Fruit fly (Drosophila melanogaster): ENCODE results near the gene CG8563.

CG8563 gene

DNA sequence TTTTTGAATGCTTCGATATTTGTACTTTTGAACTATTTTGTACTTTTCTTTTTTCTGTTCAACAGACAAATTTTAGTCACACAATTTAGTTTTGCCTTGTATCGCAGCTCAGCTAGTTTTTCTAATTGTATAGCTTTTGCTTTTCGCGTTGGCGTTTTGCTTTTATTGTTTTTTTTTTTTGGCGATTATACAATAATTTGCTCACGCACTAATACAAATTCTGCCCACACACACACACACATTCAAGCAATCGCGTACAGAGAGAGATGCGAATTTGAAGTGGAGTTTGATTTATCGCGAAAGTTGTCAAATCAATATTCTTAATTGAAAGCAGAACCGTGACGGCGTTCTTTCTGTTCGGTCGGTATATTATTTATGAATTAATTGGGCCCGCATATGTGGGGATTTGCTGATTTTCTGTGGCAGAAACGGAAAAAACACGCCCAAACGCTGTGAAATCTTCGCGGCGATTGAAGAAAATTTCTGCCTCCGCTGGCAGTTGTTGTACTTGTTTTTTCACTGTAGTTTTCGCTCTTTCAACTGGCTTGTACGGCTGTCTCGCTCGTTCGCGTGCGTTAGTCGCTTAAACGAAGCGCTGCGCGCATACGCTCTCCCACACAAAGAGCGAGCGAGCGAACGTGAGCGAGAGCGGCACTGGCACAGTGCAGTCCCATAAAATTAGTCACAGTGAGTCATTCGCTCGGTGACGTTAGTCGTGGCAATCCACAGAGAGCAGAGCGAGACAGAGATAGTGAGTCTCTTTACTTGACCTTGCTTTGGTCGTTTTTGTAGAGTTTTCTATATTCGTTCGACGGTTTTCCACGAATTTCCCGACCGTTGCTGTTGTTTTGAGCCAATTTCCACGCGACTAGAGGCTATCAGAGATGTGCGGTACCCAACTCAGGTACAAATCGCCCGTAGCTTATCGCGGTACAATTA lies 44.4 kb downstream of the CG8563 start, which contains the start of gene Rac2 (continued):
- peak; percentile 64; the same call in 2 of the 3 replicates for TF ChIP-seq eg (GFP tag; IDR thresholded peaks at IDR 0.05)
- no peak for TF ChIP-seq Eip93F (GFP tag; optimal IDR thresholded peaks at IDR 0.05)
- TF ChIP-seq CG6163 (GFP tag; IDR thresholded peaks at IDR 0.05), result peak; percentile 74
- no peak for TF ChIP-seq CG8319 (GFP tag; optimal IDR thresholded peaks at IDR 0.05)
- TF ChIP-seq Ets21C (GFP tag; optimal IDR thresholded peaks at IDR 0.05), result peak; percentile 29
- peak; percentile 42 for TF ChIP-seq esn (GFP tag; optimal IDR thresholded peaks at IDR 0.05)
- TF ChIP-seq CG8632 (GFP tag; optimal IDR thresholded peaks at IDR 0.05), result no peak
- TF ChIP-seq CG4318 (GFP tag; optimal IDR thresholded peaks at IDR 0.05), result peak; percentile 4
- peak; percentile 54 for TF ChIP-seq Ets96B (tag; optimal IDR thresholded peaks at IDR 0.05)
- TF ChIP-seq CG10669 (GFP tag; optimal IDR thresholded peaks at IDR 0.05), result peak; percentile 54

DNA sequence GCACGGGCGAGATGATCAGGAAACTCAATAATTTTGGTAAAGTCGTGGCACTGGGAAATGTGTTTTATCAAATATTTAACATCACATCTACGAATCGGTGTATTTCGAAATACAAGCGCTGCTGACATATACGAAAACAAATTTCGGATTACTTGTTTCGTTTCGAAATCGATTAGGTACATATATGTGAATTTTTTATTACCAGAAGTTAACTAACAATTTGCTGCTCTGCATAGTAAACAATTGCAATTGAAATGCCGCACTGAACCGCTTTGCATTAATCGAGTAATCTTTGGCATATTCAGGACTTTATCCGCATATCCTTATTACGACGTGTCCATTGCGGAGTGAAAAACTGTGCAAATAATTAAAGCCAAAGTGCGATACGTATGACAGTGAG lies 46.8 kb downstream of the CG8563 start, which contains the start of gene CG14835:
Gene CG14835, minus strand, starts transcription at position 101 of the 400 bp plus-strand sequence.
- TF ChIP-seq dac (GFP tag; optimal IDR thresholded peaks at IDR 0.05) (no peak), svp (GFP tag) (no peak), esn (GFP tag; optimal IDR thresholded peaks at IDR 0.05) (no peak), CG34406 (GFP tag; optimal IDR thresholded peaks at IDR 0.05) (no peak), salr (GFP tag; optimal IDR thresholded peaks at IDR 0.05) (no peak), dsx (GFP tag; optimal IDR thresholded peaks at IDR 0.05; ENCODE audit: poor library complexity, severe bottlenecking) (no peak), CG15336 (GFP tag; IDR thresholded peaks at IDR 0.05) (no peak), fd59A (GFP tag; optimal IDR thresholded peaks at IDR 0.05) (no peak), topi (GFP tag; optimal IDR thresholded peaks at IDR 0.05) (no peak), CG11294 (GFP tag; IDR thresholded peaks at IDR 0.05) (no peak), CG6792 (GFP tag; optimal IDR thresholded peaks at IDR 0.05) (no peak), CG1621 (tag; optimal IDR thresholded peaks at IDR 0.05) (no peak)

DNA sequence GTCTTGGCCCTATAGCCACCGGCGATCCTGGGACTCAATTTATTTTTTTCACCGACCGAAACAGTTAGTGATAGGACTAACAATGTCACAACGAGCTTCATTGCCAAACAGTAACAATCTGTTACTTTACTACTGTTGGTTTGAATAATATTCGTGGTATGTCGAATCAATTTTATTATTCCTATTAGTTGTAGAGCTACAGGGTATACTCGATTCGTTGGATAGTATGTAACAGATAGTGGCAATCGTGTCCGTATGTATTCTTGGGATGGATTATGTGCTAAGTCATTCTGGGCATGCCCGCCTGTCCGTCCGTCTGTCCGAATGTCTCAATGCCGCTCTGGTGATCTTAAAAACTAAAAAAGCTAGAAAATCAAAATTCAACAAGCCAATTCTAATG lies 48.8 kb downstream of the CG8563 start, which contains the start of gene sphinx1:
Gene sphinx1, minus strand, starts transcription at position 101 of the 400 bp plus-strand sequence.
- TF ChIP-seq CG6276 (GFP tag; optimal IDR thresholded peaks at IDR 0.05) (no peak), Sox102F (GFP tag; optimal IDR thresholded peaks at IDR 0.05) (no peak), CG7368 (GFP tag; optimal IDR thresholded peaks at IDR 0.05) (no peak), Blimp-1 (GFP tag; optimal IDR thresholded peaks at IDR 0.05) (no peak), eg (GFP tag; IDR thresholded peaks at IDR 0.05) (no peak), Ets96B (tag; optimal IDR thresholded peaks at IDR 0.05) (no peak)

- TF ChIP-seq CG34406 (GFP tag; optimal IDR thresholded peaks at IDR 0.05) (no peak), svp (GFP tag) (no peak), Sox14 (GFP tag; optimal IDR thresholded peaks at IDR 0.05) (no peak), spab (GFP tag; optimal IDR thresholded peaks at IDR 0.05) (no peak)
Measured at dm6 chr3L:7440633-7441032, 50.1 kb downstream of the CG8563 start, which contains the start of gene sphinx2. Gene sphinx2, minus strand, starts transcription at chr3L:7440733.

Measured in whole organism, prepupa.